Worm (Caenorhabditis elegans): Measurements from ENCODE around the gene fbxa-4.

The fbxa-4 gene

DNA sequence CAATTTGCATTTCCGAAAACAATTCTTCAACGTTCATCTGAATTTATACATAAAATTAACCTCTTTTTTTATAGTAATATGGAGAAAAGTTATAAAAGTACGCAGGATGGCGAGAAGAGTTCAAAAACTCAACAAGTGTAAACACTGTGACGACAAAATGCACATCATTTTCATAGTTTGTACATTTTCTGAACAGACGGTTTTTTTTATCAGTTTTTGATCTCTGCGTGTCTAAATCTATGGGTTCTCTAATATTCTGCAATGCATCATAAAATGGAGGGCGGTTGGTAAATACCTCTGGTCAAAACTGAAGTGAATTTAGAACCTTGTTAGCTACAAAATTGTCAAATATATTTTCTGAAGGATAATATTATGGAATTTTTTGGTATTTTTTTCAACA is at the start of gene fbxa-4:
fbxa-4 (minus strand) TSS at position 93 of the 400 bp plus-strand sequence.
- TF ChIP-seq W03F9.2 (tag; optimal IDR thresholded peaks at IDR 0.05), result no peak
- no peak for TF ChIP-seq dao-5 (tag; optimal IDR thresholded peaks at IDR 0.05)
- no peak for TF ChIP-seq him-1 (tag; optimal IDR thresholded peaks at IDR 0.05)

DNA sequence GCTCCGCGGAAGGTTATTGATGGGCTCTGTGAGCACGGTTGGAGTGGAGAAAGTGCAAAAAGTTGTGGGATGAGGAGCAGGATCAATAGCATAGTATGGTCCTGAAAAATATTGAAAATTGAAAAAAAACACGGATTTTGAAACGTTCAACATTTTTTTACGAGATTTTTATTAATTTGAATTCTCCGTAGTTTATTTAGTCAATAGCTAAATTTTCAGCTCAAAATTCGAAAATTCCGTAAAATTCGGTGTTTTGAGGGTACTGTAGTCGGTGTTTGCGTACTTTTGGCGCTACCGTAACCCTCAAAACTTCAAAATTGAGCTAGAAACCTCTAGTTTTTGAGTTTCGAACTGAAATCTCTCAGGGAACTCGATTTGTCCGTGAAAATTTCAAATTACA is 43.5 kb upstream of the fbxa-4 start, which contains the start of gene pqn-42:
pqn-42 (minus strand) TSS at position 101 of the 400 bp plus-strand sequence.
- TF ChIP-seq W03F9.2 (tag; optimal IDR thresholded peaks at IDR 0.05), result no peak
- no peak for TF ChIP-seq dao-5 (tag; optimal IDR thresholded peaks at IDR 0.05)
- no peak for TF ChIP-seq him-1 (tag; optimal IDR thresholded peaks at IDR 0.05)

DNA sequence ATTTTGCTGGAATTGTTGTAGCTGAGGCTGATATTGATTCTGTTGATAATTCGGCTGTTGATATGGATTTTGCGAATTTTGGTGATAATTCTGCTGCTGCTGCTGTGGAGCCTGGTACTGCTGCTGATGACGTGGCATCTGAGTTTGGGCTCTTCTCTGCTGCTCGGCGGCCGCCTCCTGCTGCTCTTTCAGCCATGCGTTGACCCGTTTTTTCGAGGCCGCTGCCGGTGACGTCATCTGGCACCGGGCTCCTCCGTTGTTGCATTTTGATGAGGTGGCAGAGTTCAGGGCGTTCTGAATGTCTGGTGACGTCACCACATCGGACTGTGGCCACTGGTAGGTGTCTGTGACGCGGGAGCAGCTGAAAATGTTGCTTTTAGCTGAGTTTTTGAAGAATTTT is 41.6 kb upstream of the fbxa-4 start:
- no peak for TF ChIP-seq dao-5 (tag; optimal IDR thresholded peaks at IDR 0.05)
- no peak for TF ChIP-seq W03F9.2 (tag; optimal IDR thresholded peaks at IDR 0.05)
- TF ChIP-seq him-1 (tag; optimal IDR thresholded peaks at IDR 0.05), result no peak

DNA sequence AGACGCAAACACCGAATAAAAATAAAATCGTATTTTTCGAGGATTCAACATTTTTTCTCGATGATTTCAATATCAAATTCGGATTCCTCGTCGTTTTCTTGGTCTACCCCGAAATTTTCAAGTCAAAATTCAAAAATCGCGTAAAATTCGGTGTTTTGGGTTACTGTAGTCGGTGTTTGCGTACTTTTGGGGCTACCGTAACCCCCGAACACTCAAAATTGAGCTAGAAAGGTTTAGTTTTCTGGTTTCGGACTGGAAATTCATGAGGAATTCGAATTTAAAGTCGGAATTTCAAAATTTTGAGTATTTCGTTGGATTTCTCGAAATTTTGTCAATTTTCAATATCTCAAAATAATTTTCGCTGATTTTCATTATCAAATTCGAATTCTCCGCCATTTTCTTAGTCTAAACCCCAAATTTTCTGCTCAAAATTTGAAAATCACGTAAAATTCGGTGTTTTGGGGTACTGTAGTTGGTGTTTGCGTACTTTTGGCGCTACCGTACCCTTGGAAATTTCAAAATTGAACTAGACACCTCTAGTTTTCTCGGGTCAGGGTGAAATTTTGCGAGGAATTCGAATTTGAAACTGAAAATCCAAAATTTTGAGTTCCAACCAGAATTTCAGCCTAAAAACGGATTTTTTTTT is 40.7 kb upstream of the fbxa-4 start:
- TF ChIP-seq W03F9.2 (tag; optimal IDR thresholded peaks at IDR 0.05) (no peak), dao-5 (tag; optimal IDR thresholded peaks at IDR 0.05) (no peak), him-1 (tag; optimal IDR thresholded peaks at IDR 0.05) (no peak)

DNA sequence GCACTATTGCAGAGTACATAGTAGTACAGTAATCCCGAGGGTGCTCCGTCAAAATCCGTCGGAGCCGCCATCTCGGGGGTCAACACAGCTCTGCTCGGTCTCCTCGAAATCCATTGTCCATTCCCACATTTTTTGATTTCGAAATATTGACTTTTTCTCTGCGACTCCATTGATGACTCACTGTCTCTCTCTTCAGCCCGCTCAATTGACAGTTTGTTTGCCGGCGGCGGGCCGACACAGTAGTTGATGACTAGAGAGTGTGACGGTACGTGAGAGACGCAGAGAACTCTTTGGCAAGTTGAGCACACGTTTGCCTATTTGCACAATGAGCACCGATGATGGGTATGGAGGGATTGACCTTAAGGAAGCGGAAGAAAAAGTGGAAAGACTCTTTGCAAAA is 39.5 kb upstream of the fbxa-4 start:
- TF ChIP-seq dao-5 (tag; optimal IDR thresholded peaks at IDR 0.05) (no peak), him-1 (tag; optimal IDR thresholded peaks at IDR 0.05) (no peak), W03F9.2 (tag; optimal IDR thresholded peaks at IDR 0.05) (no peak)

DNA sequence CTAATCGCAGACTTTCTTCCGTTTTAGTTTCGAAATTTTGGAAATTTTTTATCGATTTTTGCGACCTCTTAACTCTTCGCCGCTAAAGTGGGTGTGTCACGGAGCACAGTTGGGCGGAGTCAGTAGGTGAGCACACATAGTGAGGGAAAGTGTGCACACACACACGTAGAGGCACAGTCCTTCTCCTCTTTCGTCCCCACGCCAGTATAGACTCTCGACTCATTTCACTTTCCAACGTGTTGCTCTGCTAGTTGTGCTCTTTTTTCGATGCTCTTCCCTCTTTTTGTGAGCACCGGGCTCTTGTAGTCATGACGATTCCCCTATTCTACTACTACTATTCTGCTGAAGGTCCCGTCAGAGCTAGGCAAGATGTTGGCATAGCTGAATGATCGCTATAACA is 37.2 kb upstream of the fbxa-4 start:
- TF ChIP-seq W03F9.2 (tag; optimal IDR thresholded peaks at IDR 0.05) (no peak), him-1 (tag; optimal IDR thresholded peaks at IDR 0.05) (no peak), dao-5 (tag; optimal IDR thresholded peaks at IDR 0.05) (no peak)

DNA sequence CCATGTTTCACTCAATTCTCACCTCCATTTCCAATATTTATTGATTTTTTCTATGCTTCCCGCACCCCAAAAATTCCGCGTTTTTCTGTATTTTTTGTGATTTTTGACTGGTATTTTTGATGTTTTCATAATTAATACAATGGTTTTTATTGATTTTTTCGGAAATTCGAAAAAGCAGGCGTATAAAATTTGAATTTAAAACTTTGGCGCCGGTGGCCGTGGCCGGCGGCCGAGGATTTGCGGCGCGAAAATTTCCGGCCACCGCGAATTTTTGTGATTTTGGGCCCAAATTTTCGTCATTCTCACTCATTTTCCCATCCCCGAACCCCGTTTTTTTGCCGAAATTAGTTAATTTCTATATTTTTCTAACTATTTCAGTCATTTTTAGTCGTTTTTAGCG is 35.7 kb upstream of the fbxa-4 start:
- TF ChIP-seq W03F9.2 (tag; optimal IDR thresholded peaks at IDR 0.05) (peak; percentile 6), dao-5 (tag; optimal IDR thresholded peaks at IDR 0.05) (no peak), him-1 (tag; optimal IDR thresholded peaks at IDR 0.05) (peak; percentile 31)

DNA sequence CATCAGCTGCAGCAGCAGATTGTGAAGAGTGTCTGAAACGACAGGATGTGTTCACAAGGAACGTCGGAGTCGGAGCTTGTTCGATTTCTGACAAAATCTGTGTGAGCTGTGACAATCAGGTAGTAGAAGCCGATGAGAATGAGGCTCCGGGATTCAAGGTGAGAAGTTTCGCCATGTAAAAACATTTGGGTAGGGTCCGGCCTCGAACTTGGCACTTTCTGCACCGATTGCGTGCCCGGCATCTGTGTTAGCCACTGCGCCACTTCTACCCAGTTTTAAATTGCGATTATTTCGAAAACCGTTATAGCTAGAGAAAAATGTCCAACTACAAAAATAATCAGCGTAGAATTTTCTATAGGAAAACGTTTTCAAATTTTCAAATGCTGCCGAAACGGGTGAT is 31.4 kb upstream of the fbxa-4 start:
- TF ChIP-seq dao-5 (tag; optimal IDR thresholded peaks at IDR 0.05), result no peak
- no peak for TF ChIP-seq W03F9.2 (tag; optimal IDR thresholded peaks at IDR 0.05)
- no peak for TF ChIP-seq him-1 (tag; optimal IDR thresholded peaks at IDR 0.05)

DNA sequence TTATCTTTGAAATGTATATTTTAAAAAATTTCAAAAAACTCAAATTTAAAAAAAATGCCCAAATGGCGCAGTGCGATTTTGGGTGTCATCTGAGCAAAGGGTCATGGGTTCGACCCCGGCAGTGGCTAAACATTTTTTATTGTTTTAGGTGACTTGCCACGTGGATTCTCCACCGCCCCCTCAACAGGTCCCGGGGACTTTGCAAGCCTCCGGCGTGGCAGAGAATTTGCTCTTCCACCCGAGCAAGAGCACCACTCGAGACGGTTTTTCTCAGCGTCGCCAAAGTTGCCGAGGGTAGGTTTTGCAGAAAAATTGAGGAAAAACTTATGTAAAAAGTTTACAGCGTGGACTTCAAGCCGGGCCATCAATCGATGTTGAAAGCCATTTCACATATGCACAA is 29.8 kb upstream of the fbxa-4 start:
- TF ChIP-seq him-1 (tag; optimal IDR thresholded peaks at IDR 0.05) (no peak), W03F9.2 (tag; optimal IDR thresholded peaks at IDR 0.05) (no peak), dao-5 (tag; optimal IDR thresholded peaks at IDR 0.05) (no peak)

DNA sequence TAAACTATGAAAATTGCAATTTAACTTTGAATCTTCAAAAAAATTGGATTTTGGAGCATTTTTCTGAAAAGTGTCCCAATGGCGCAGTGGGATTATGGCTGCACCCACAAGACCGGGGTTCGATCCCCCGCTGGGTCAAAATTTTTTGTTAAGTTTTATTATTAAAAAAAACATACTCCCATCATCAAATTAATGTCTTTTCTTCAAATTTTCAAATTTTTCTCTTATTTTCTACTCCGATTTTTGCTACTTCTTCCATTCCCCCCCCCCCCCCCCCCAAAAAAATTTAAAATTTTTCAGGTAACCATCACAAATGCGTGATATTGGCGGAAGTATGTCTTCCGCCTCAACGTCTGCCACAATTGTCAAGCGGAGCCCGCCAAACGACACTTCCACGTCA is 27.6 kb upstream of the fbxa-4 start, which contains the start of gene vab-19:
vab-19 (plus strand) TSS at position 301 of the 400 bp plus-strand sequence.
- TF ChIP-seq him-1 (tag; optimal IDR thresholded peaks at IDR 0.05), result no peak
- no peak for TF ChIP-seq dao-5 (tag; optimal IDR thresholded peaks at IDR 0.05)
- no peak for TF ChIP-seq W03F9.2 (tag; optimal IDR thresholded peaks at IDR 0.05)

DNA sequence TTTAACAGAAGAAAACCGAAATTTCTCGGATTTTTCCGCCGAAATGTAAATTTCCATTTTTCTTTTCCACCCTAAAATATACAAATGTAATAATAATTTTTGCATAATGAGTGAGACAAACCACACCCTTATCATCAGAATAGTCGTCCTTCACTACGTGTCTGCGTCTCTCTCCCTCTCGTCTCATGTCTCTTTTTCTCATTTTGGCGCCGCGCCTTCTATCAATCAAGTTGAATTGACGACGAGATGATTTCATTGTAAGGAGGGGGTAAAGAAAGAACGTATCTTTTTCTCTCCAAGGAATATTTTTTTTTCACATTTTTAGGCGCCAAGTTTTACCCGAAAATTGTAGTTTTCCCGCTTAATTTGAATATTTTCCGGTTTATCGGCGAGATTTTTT is 26.9 kb upstream of the fbxa-4 start:
- no peak for TF ChIP-seq dao-5 (tag; optimal IDR thresholded peaks at IDR 0.05)
- no peak for TF ChIP-seq W03F9.2 (tag; optimal IDR thresholded peaks at IDR 0.05)
- TF ChIP-seq him-1 (tag; optimal IDR thresholded peaks at IDR 0.05), result no peak

DNA sequence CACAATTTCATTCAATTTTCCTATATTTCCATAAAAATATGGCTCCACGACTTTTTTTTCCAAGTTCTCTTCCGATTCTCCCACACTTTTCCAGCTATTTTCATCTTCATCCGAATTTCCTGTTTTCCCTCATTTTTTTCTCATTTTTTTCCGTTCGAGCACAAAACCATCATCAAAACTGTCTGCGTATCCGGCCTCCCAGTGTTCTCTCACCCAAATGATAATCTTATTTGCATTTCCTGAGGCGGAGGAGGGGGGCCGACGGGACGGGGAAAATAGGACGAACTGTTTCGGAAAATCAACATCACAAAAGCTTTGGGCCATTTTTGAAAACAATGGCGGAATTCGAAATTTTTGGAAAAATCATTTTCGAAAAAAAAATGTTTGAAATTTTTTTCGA is 25.0 kb upstream of the fbxa-4 start:
- TF ChIP-seq him-1 (tag; optimal IDR thresholded peaks at IDR 0.05) (no peak), W03F9.2 (tag; optimal IDR thresholded peaks at IDR 0.05) (no peak), dao-5 (tag; optimal IDR thresholded peaks at IDR 0.05) (no peak)

DNA sequence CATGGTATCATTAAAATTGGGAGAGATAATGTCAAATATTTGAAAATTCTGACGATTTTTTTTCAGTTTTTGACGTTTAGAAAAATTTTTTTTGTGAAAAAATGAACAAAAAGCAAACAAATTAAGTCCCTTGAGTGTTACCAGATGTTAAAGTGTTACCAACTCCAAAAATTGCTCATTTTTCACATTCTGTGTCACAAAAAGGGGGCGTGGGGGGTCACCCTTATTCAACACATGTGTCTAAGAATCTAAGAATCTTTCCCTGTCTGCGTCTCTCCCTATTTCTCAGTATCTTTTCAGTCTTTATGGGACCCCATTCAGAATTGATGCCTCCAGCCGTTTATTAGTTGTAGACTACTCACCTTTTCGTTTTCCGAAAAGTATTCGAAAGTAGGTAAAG is 23.6 kb upstream of the fbxa-4 start:
- TF ChIP-seq him-1 (tag; optimal IDR thresholded peaks at IDR 0.05) (no peak), dao-5 (tag; optimal IDR thresholded peaks at IDR 0.05) (no peak), W03F9.2 (tag; optimal IDR thresholded peaks at IDR 0.05) (no peak)

DNA sequence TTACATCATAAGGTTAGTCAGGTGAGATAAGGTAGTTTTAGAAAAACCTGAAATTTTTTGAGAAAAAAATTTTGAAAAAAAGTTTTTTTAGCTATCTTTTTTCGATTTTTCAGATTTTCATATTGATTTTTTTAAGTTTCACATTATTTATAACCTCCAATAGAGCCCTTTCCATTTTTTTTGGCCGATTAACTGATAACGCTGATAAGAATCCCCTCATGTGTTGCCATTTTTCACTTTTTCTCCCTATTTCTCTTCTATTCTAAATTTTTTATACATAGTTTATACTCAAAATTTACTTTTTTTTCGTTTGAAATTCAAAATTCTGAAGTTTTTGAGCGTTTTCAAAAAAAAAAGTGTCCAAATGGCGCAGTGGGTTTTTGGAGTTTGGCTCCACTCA is 22.8 kb upstream of the fbxa-4 start:
- no peak for TF ChIP-seq dao-5 (tag; optimal IDR thresholded peaks at IDR 0.05)
- no peak for TF ChIP-seq him-1 (tag; optimal IDR thresholded peaks at IDR 0.05)
- TF ChIP-seq W03F9.2 (tag; optimal IDR thresholded peaks at IDR 0.05), result no peak

DNA sequence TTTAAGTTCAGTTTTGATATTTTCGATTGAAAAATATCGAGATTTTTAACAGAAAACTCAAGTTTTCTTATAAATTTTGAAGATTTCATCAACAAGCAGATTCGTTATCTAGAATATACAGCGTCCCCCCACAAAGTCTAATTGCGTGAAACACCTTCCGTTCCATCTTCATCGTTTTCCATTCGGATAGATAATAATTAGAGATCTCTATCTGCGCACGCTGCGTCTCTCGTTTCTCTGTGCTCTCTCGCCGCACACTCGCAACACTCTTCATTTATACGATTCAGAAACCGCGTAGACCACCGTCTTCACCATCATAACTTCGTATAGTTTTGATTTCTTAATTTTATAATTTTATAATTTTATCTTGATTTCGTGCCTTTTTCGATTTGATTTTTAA is 21.4 kb upstream of the fbxa-4 start:
- no peak for TF ChIP-seq him-1 (tag; optimal IDR thresholded peaks at IDR 0.05)
- no peak for TF ChIP-seq W03F9.2 (tag; optimal IDR thresholded peaks at IDR 0.05)
- no peak for TF ChIP-seq dao-5 (tag; optimal IDR thresholded peaks at IDR 0.05)
